Fruit fly (Drosophila melanogaster) whole organism, prepupa: ENCODE data around the gene ct.

Source experiments
- CG10669 ChIP-seq: fragments of 200-800 bp; sonication (Bioruptor generic); optimal IDR thresholded peaks from 3 replicates; lab custom pipeline; 2018; ENCODE audit warnings: missing biosample characterization, mild to moderate bottlenecking, missing genetic modification characterization, moderate library complexity
- CG11294 ChIP-seq: fragments of 200-800 bp; sonication (Bioruptor generic); IDR thresholded peaks from 2 replicates; pipeline ENCODE4 v1.3.6; 2022; ENCODE audit warnings: missing biosample characterization, missing genetic modification characterization
- CG11762 ChIP-seq: fragments of 200-800 bp; sonication (Bioruptor generic); optimal IDR thresholded peaks from 3 replicates; lab custom pipeline; 2016; ENCODE audit warnings: missing biosample characterization, missing genetic modification characterization; ENCODE audit not compliant: insufficient read depth
- CG15336 ChIP-seq: fragments of 200-800 bp; sonication (Bioruptor generic); IDR thresholded peaks from 2 replicates; pipeline ENCODE4 v1.3.6; 2022; ENCODE audit warnings: missing biosample characterization, missing genetic modification characterization
- CG32006 ChIP-seq: fragments of 200-800 bp; sonication (Bioruptor generic); optimal IDR thresholded peaks from 3 replicates; lab custom pipeline; 2017; ENCODE audit warnings: missing biosample characterization, mild to moderate bottlenecking, missing genetic modification characterization
- CG34406 ChIP-seq: fragments of 200-800 bp; sonication (Bioruptor generic); optimal IDR thresholded peaks from 3 replicates; lab custom pipeline; 2016; ENCODE audit warnings: missing biosample characterization, missing genetic modification characterization
- CG3919 ChIP-seq: fragments of 200-800 bp; sonication (Bioruptor generic); optimal IDR thresholded peaks from 3 replicates; lab custom pipeline; 2016; ENCODE audit warnings: missing biosample characterization, missing genetic modification characterization
- CG6163 ChIP-seq: fragments of 200-800 bp; sonication (Bioruptor generic); IDR thresholded peaks from 3 replicates; pipeline ENCODE4 v1.3.6; 2022; ENCODE audit warnings: missing biosample characterization, missing genetic modification characterization
- CG6276 ChIP-seq: fragments of 200-800 bp; sonication (Bioruptor generic); optimal IDR thresholded peaks from 2 replicates; lab custom pipeline; 2017; ENCODE audit warnings: missing biosample characterization, mild to moderate bottlenecking, missing genetic modification characterization
- CG6792 ChIP-seq: fragments of 200-800 bp; sonication (Bioruptor generic); optimal IDR thresholded peaks from 3 replicates; lab custom pipeline; 2016; ENCODE audit warnings: missing biosample characterization, missing genetic modification characterization
- CG7368 ChIP-seq: fragments of 200-800 bp; sonication (Bioruptor generic); optimal IDR thresholded peaks from 3 replicates; lab custom pipeline; 2016; ENCODE audit warnings: missing biosample characterization, missing genetic modification characterization
- CG8119 ChIP-seq: fragments of 200-800 bp; sonication (Bioruptor generic); IDR thresholded peaks from 3 replicates; pipeline ENCODE4 v1.3.6; 2022; ENCODE audit warnings: missing biosample characterization, missing genetic modification characterization
- Eip75B ChIP-seq: fragments of 200-800 bp; sonication (Bioruptor generic); optimal IDR thresholded peaks from 3 replicates; lab custom pipeline; 2016; ENCODE audit warnings: missing biosample characterization, missing genetic modification characterization
- Eip78C ChIP-seq: fragments of 200-800 bp; sonication (Bioruptor generic); peaks from one replicate; lab custom pipeline; 2016; ENCODE audit warnings: missing biosample characterization, missing genetic modification characterization
- Eip93F ChIP-seq: fragments of 200-800 bp; sonication (Bioruptor generic); optimal IDR thresholded peaks from 2 replicates; lab custom pipeline; 2016; ENCODE audit warnings: missing biosample characterization, mild to moderate bottlenecking, missing genetic modification characterization
- Ets21C ChIP-seq: fragments of 200-800 bp; sonication (Bioruptor generic); optimal IDR thresholded peaks from 3 replicates; lab custom pipeline; 2016; ENCODE audit warnings: missing biosample characterization, missing genetic modification characterization
- Gug ChIP-seq: fragments of 200-800 bp; sonication (Bioruptor generic); IDR thresholded peaks from 2 replicates; pipeline ENCODE4 v1.3.6; 2022; ENCODE audit warnings: missing biosample characterization, missing genetic modification characterization
- Hr39 ChIP-seq: fragments of 200-800 bp; sonication (Bioruptor generic); optimal IDR thresholded peaks from 2 replicates; lab custom pipeline; 2016; ENCODE audit warnings: missing biosample characterization, missing genetic modification characterization
- Hr4 ChIP-seq: fragments of 200-800 bp; sonication (Bioruptor generic); optimal IDR thresholded peaks from 3 replicates; lab custom pipeline; 2016; ENCODE audit warnings: missing biosample characterization, missing genetic modification characterization
- Lpt ChIP-seq: fragments of 200-800 bp; sonication (Bioruptor generic); optimal IDR thresholded peaks from 3 replicates; lab custom pipeline; 2016; ENCODE audit warnings: missing biosample characterization, missing genetic modification characterization
- Met ChIP-seq: fragments of 200-800 bp; sonication (Bioruptor generic); optimal IDR thresholded peaks from 3 replicates; lab custom pipeline; 2016; ENCODE audit warnings: missing biosample characterization, missing genetic modification characterization
- OdsH ChIP-seq: fragments of 200-800 bp; sonication (Bioruptor generic); optimal IDR thresholded peaks from 3 replicates; lab custom pipeline; 2016; ENCODE audit warnings: missing biosample characterization, missing genetic modification characterization
- Smox ChIP-seq: fragments of 200-800 bp; sonication (Bioruptor generic); optimal IDR thresholded peaks from 3 replicates; lab custom pipeline; 2016; ENCODE audit warnings: missing biosample characterization, missing genetic modification characterization
- Sox14 ChIP-seq: fragments of 200-800 bp; sonication (Bioruptor generic); optimal IDR thresholded peaks from 3 replicates; lab custom pipeline; 2016; ENCODE audit warnings: missing biosample characterization, missing genetic modification characterization
- dsx ChIP-seq: fragments of 200-800 bp; optimal IDR thresholded peaks from 3 replicates; lab custom pipeline; 2019; ENCODE audit warnings: missing biosample characterization, mild to moderate bottlenecking, missing genetic modification characterization, moderate library complexity; ENCODE audit not compliant: poor library complexity, severe bottlenecking
- eg ChIP-seq: fragments of 200-800 bp; sonication (Bioruptor generic); IDR thresholded peaks from 3 replicates; pipeline ENCODE4 v1.3.6; 2022; ENCODE audit warnings: missing biosample characterization, missing genetic modification characterization
- fd59A ChIP-seq: fragments of 200-800 bp; sonication (Bioruptor generic); optimal IDR thresholded peaks from 2 replicates; lab custom pipeline; 2017; ENCODE audit warnings: missing biosample characterization, mild to moderate bottlenecking, missing genetic modification characterization, missing genetic modification reagents
- fkh ChIP-seq: fragments of 200-800 bp; sonication (Bioruptor generic); optimal IDR thresholded peaks from 3 replicates; lab custom pipeline; 2017; ENCODE audit warnings: missing biosample characterization, mild to moderate bottlenecking, missing genetic modification characterization, moderate library complexity
- lz ChIP-seq: fragments of 200-800 bp; sonication (Bioruptor generic); optimal IDR thresholded peaks from 3 replicates; lab custom pipeline; 2016; ENCODE audit warnings: missing biosample characterization, missing genetic modification characterization
- pdm3 ChIP-seq: fragments of 200-800 bp; sonication (Bioruptor generic); optimal IDR thresholded peaks from 3 replicates; lab custom pipeline; 2016; ENCODE audit warnings: missing biosample characterization, missing genetic modification characterization
- spab ChIP-seq: fragments of 200-800 bp; sonication (Bioruptor generic); optimal IDR thresholded peaks from 2 replicates; lab custom pipeline; 2017; ENCODE audit warnings: missing biosample characterization, mild to moderate bottlenecking, missing genetic modification characterization, missing genetic modification reagents
- svp ChIP-seq: fragments of 200-800 bp; sonication (Bioruptor generic); peaks from one replicate; lab custom pipeline; 2016; ENCODE audit warnings: missing biosample characterization, missing genetic modification characterization

Gene ct

DNA sequence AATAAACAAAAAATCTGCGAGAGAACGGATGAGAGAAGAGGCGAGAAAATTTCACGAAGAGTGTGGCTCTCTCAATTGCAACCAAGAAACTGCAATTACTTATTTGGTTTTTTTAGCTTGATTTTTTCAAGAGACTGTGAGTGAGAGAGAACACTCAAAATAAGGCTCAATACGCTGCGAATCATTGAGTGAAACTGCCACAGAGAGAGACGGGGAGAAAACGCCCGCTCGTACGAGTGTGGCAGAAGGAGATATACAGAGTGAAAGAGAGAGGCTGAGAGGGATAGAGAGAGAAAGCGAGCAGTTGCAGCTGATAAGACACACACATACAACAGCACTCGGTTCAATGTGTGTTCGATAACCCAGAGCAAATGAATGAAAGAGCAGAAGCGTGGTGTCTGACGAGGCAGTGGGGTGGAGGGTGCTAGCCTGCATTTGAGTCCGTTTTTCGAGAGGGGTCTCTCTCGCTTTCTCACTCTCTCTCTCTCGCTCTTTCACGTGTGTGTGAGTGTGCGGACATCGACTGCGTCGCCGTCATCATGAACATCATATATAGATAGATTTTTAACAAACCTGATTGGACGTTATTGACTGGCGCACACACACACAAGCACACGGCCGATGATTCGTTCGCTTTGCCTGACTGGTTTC, 18.7 kb downstream of the ct start (continued):
- TF ChIP-seq CG34406 (peak; percentile 8), Ets21C (GFP tag; lab: Kevin White, UChicago) (no peak), CG15336 (GFP tag; lab: Robert Waterston, UW) (peak; percentile 25; the same call in 1 of the 2 replicates), CG6792 (GFP tag; lab: Kevin White, UChicago) (no peak), CG11294 (GFP tag; lab: Robert Waterston, UW) (no peak), Hr4 (GFP tag; lab: Kevin White, UChicago) (no peak), svp (GFP tag; lab: Kevin White, UChicago) (peak; percentile 86), Hr39 (no peak), Sox14 (GFP tag; lab: Kevin White, UChicago) (peak; percentile 8)
- TF ChIP-seq, all 60 proteins: peak for 27

DNA sequence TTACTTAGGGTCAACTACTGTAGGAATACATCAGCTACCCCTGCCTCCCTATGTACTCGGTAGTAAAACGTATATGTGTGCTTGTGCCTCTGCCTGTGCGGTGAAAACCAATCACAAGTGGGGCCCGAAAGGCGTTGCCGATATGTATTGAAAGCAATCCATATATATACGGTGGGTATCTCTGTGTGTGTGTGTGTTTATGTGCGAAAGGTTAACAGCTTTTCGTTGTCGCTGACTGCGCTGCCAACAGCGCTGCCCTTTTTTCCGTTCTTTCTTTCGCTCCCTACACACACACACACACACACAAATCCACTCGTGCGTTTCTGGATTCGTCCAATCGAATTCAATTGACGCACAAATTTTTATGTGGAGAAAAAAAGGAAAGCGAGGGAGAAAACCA, 20.1 kb downstream of the ct start:
- no peak for TF ChIP-seq Lpt (GFP tag; lab: Kevin White, UChicago)
- no peak for TF ChIP-seq Gug (GFP tag; lab: Robert Waterston, UW)
- no peak for TF ChIP-seq CG10669
- TF ChIP-seq Sox14 (GFP tag; lab: Kevin White, UChicago): no peak
- no peak for TF ChIP-seq CG3919
- TF ChIP-seq CG7368: no peak

DNA sequence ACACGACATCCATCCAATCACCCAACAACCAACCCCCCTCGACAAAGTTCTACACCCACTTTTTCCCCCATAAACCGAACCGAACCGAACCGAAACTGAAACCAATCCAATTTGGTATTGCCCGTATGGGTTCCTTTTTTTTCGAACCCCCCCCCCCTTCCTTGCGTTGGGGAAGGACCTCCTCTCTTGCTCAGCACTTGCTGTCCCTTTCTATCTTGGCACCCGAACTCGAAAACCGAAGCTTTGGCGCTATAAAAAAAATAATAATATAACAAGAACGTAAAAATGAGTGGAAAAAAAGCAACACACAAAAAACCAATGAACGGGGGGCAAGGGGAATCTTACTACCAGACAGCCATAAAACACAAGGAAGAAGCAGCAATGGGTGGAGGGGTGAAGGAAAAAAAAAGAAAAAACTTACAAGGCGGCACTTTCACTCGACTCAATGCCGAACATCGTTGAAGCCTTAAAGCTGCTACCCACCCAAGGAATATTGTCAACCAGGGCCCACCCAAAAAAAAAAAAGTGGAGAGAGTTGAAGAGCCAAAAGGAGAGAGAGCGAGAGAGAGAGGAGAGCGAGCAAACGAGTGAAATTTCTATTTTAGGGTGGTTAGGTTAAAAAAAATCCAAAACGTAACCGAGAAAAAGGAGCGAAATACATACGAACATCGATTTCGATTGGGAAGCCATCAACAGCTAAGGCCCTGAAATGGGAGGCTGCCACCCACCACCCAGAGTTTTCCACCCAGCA, 20.8 kb downstream of the ct start:
- TF ChIP-seq CG11762 (no peak), Eip78C (no peak)

DNA sequence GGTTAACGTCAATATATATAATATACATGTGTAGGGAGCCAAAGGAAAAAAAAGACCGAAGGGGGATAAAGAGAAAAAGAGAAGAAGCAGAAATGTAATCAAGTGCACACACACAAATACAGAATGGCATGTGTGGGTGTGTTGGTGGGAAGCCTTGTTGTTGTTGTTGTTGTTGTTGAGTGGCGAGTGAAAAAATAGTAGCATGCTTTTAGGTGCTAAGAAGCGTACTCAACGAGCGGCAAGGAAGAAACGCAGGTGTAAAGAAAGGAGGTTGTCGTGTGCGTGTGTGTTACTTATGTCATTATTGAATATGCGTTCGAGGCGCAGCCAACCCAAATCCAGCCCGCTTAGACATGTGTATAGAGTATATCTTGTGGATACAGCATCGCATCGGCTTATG, 21.6 kb downstream of the ct start:
- TF ChIP-seq Eip75B (GFP tag; lab: Kevin White, UChicago): no peak
- no peak for TF ChIP-seq lz (GFP tag; lab: Kevin White, UChicago)
- no peak for TF ChIP-seq CG32006 (GFP tag; lab: Kevin White, UChicago)
- TF ChIP-seq CG6276: no peak
- no peak for TF ChIP-seq spab
- TF ChIP-seq CG3919: no peak
- TF ChIP-seq Smox (GFP tag; lab: Kevin White, UChicago): no peak
- TF ChIP-seq fd59A (GFP tag; lab: Kevin White, UChicago): no peak
- TF ChIP-seq CG6163 (GFP tag; lab: Robert Waterston, UW): no peak
- no peak for TF ChIP-seq dsx
- no peak for TF ChIP-seq CG7368
- TF ChIP-seq Met (GFP tag; lab: Kevin White, UChicago): no peak
- no peak for TF ChIP-seq CG6792 (GFP tag; lab: Kevin White, UChicago)

DNA sequence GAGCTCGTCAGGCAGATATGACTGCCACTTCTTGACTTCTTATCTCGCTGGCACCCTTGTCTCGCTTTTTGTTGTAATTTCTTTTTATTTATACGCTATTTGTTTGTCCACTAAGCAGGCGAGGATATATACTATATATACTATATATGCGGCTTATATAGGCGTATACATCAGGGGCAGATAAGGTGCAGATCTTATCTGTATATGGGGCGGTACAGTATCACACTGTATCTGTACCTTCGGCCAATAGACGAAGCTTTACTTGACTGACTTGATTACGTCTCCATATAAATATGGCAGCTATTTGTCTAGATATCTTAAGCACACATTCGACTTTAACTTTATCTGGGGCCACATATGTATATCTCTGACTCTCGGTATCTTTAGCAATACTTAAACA, 23.1 kb downstream of the ct start:
- no peak for TF ChIP-seq CG8119 (GFP tag; lab: Robert Waterston, UW)
- peak; percentile 60 for TF ChIP-seq Eip78C
- peak; percentile 44 for TF ChIP-seq fkh (GFP tag; lab: Kevin White, UChicago)
- TF ChIP-seq OdsH: no peak
- no peak for TF ChIP-seq fd59A (GFP tag; lab: Kevin White, UChicago)
- no peak for TF ChIP-seq eg

DNA sequence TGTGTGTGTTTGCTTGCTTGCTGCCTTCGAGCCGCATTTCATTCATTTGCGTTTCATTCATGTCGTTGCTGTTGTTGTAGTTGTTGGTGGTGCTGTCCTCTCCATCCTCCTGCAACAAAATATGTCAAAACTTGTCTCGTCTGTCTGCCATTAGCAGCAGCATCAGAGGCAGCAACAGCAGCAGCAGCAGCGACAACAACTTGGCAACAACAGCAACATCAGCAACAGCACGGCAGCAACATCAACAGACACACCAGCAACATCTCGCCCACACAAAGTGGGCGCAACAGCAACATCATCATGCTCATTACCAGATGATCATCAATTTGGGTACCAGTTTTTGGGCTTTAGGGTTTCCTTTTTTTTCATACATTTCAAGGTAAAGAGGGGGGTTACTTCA, 24.8 kb downstream of the ct start:
- TF ChIP-seq CG3919 (peak; percentile 12), Eip93F (GFP tag; lab: Kevin White, UChicago) (no peak), CG6792 (GFP tag; lab: Kevin White, UChicago) (no peak), pdm3 (GFP tag; lab: Kevin White, UChicago) (no peak), Smox (GFP tag; lab: Kevin White, UChicago) (no peak), Lpt (GFP tag; lab: Kevin White, UChicago) (no peak), CG34406 (no peak), Gug (GFP tag; lab: Robert Waterston, UW) (no peak), CG15336 (GFP tag; lab: Robert Waterston, UW) (no peak)
- TF ChIP-seq, all 60 proteins: peak for 1
